Worm (Caenorhabditis elegans) whole organism, L1 larva: ENCODE results near the gene srpa-68.

ENCODE experiments used
- egl-27 ChIP-seq, 2 experiments: fragments of 150-350 bp in 1 of 2; sonication (generic microtip); optimal IDR thresholded peaks; 3 replicates each; lab custom pipeline; 2017 to 2018; ENCODE audit warnings: missing biosample characterization in 2 of 2, missing genetic modification characterization in 2 of 2, missing genetic modification reagents in 2 of 2
- lsy-2 ChIP-seq, 2 experiments: fragments of 150-350 bp; optimal IDR thresholded peaks; 2 replicates each; lab custom pipeline; 2014; ENCODE audit warnings: missing biosample characterization in 2 of 2, missing genetic modification characterization in 2 of 2
- mdl-1 ChIP-seq, 2 experiments: fragments of 150-350 bp; optimal IDR thresholded peaks; 2 replicates each; lab custom pipeline; 2014 to 2017; ENCODE audit warnings: missing biosample characterization in 2 of 2, missing genetic modification characterization in 2 of 2, inconsistent platforms in 1 of 2
- nhr-12 ChIP-seq: sonication (generic microtip); optimal IDR thresholded peaks from 2 replicates; lab custom pipeline; 2017; ENCODE audit warnings: missing biosample characterization, missing genetic modification characterization
- nhr-77 ChIP-seq: fragments of 150-350 bp; optimal IDR thresholded peaks from 2 replicates; lab custom pipeline; 2014; ENCODE audit warnings: missing biosample characterization, missing genetic modification characterization
- zag-1 ChIP-seq: fragments of 150-350 bp; optimal IDR thresholded peaks from 2 replicates; lab custom pipeline; 2014; ENCODE audit warnings: missing biosample characterization, missing genetic modification characterization

ce11 chrV:12305677-12306076 is 14.2 kb upstream of the srpa-68 start:
- TF ChIP-seq mdl-1 (tag; optimal IDR thresholded peaks at IDR 0.05; lab: Kevin White, UChicago) (no peak), zag-1 (tag; lab: Kevin White, UChicago) (no peak), nhr-12 (tag; lab: Kevin White, UChicago) (no peak), lsy-2 (tag; optimal IDR thresholded peaks at IDR 0.05; lab: Kevin White, UChicago) (no peak), nhr-77 (tag; lab: Kevin White, UChicago) (no peak), egl-27 (tag; optimal IDR thresholded peaks at IDR 0.05; lab: Kevin White, UChicago) (no peak)
